Worm (Caenorhabditis elegans): ENCODE measurements around the gene smrc-1.

DNA sequence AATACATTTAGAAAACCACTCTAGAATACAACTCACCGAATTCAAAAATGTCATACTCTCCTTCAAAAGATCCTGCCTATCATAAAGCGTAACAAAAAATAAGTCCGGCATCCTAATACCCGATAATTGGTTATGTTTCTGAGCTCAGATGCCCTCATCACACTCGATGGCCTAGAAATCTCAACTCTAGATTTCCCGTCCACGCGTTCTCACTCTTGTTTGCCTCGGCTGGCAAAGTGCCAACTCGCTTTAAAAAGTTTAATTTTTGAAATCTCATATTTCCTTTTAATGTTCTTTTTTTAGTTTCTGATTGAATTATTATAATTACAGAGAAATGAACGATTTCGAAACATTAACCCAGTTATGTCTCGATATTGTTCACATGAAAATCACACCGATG is 23.0 kb upstream of the smrc-1 start, which contains the start of the genes C56G2.15 and thoc-2:
- TF ChIP-seq dmd-4 (tag; optimal IDR thresholded peaks at IDR 0.05; ENCODE audit: borderline replicate concordance) (no peak), madf-2 (tag; optimal IDR thresholded peaks at IDR 0.05) (no peak), nhr-11 (tag; optimal IDR thresholded peaks at IDR 0.05) (no peak), nfya-1 (tag; optimal IDR thresholded peaks at IDR 0.05) (no peak), ceh-48 (tag; optimal IDR thresholded peaks at IDR 0.05) (no peak), ceh-22 (tag; optimal IDR thresholded peaks at IDR 0.05) (no peak), che-1 (tag; optimal IDR thresholded peaks at IDR 0.05) (no peak)

Measured in whole organism, late embryonic.